Fruit fly (Drosophila melanogaster) whole organism, wandering third instar larva: ENCODE results near the gene euc.

Source experiments
- CG32264 ChIP-seq: fragments of 200-800 bp; sonication (Bioruptor generic); optimal IDR thresholded peaks from 2 replicates; lab custom pipeline; 2016; ENCODE audit warnings: missing biosample characterization, missing genetic modification characterization
- CG9705 ChIP-seq: fragments of 200-800 bp; sonication (Bioruptor generic); optimal IDR thresholded peaks from 2 replicates; lab custom pipeline; 2018; ENCODE audit warnings: missing biosample characterization, mild to moderate bottlenecking, missing genetic modification characterization
- CrebA ChIP-seq: fragments of 200-800 bp; sonication (Bioruptor generic); optimal IDR thresholded peaks from 2 replicates; lab custom pipeline; 2016; ENCODE audit warnings: missing biosample characterization, mild to moderate bottlenecking, missing genetic modification characterization, borderline replicate concordance
- Dif ChIP-seq: fragments of 200-275, 200-300 bp; sonication (Bioruptor generic); optimal IDR thresholded peaks from 2 replicates; lab custom pipeline; 2018; ENCODE audit warnings: missing biosample characterization, missing genetic modification characterization; ENCODE audit not compliant: partially characterized antibody
- GATAd ChIP-seq: sonication (Bioruptor generic); optimal IDR thresholded peaks from 2 replicates; lab custom pipeline; 2016; ENCODE audit warnings: missing biosample characterization, missing genetic modification characterization
- HLH106 ChIP-seq: fragments of 200-800 bp; optimal IDR thresholded peaks from 3 replicates; lab custom pipeline; 2019; ENCODE audit warnings: missing biosample characterization, mild to moderate bottlenecking, missing genetic modification characterization, moderate library complexity
- Hnf4 ChIP-seq: fragments of 200-800 bp; sonication (Bioruptor generic); optimal IDR thresholded peaks from 2 replicates; lab custom pipeline; 2016; ENCODE audit warnings: missing biosample characterization, mild to moderate bottlenecking, missing genetic modification characterization
- Jra ChIP-seq: sonication (Bioruptor generic); optimal IDR thresholded peaks from 2 replicates; lab custom pipeline; 2016; ENCODE audit warnings: missing biosample characterization, missing genetic modification characterization
- Mio ChIP-seq: sonication (Bioruptor generic); optimal IDR thresholded peaks from 2 replicates; lab custom pipeline; 2016; ENCODE audit warnings: missing biosample characterization, missing genetic modification characterization
- Myc ChIP-seq: fragments of >200 bp; optimal IDR thresholded peaks from 2 replicates; lab custom pipeline; 2017
- OdsH ChIP-seq: fragments of 200-800 bp; sonication (Bioruptor generic); optimal IDR thresholded peaks from 2 replicates; lab custom pipeline; 2016; ENCODE audit warnings: missing biosample characterization, mild to moderate bottlenecking, missing genetic modification characterization
- Rel ChIP-seq, 2 experiments: fragments of 200-800 bp; sonication (Bioruptor generic) in 1 of 2; optimal IDR thresholded peaks; 2 replicates in 1 of 2; 3 replicates in 1 of 2; lab custom pipeline; 2016 to 2019; ENCODE audit warnings: mild to moderate bottlenecking in 2 of 2, missing biosample characterization in 2 of 2, missing genetic modification characterization in 2 of 2, moderate library complexity in 1 of 2
- Sp1 ChIP-seq: fragments of 200-800 bp; sonication (Bioruptor generic); optimal IDR thresholded peaks from 3 replicates; lab custom pipeline; 2019; ENCODE audit warnings: missing biosample characterization, mild to moderate bottlenecking, missing genetic modification characterization, moderate library complexity
- Vsx2 ChIP-seq: fragments of 200-300, 225-300 bp; sonication (Bioruptor generic); optimal IDR thresholded peaks from 2 replicates; lab custom pipeline; 2018; ENCODE audit warnings: missing biosample characterization, missing genetic modification characterization; ENCODE audit not compliant: partially characterized antibody
- br ChIP-seq: fragments of 200-800 bp; sonication (Bioruptor generic); optimal IDR thresholded peaks from 2 replicates; lab custom pipeline; 2016; ENCODE audit warnings: missing biosample characterization, missing genetic modification characterization
- brk ChIP-seq: fragments of 200-800 bp; sonication (Bioruptor generic); optimal IDR thresholded peaks from 2 replicates; lab custom pipeline; 2016; ENCODE audit warnings: missing biosample characterization, mild to moderate bottlenecking, missing genetic modification characterization
- ey ChIP-seq: fragments of 200-800 bp; sonication (Bioruptor generic); optimal IDR thresholded peaks from 2 replicates; lab custom pipeline; 2016; ENCODE audit warnings: missing biosample characterization, missing genetic modification characterization
- fru ChIP-seq: fragments of 200-800 bp; sonication (Bioruptor generic); optimal IDR thresholded peaks from 3 replicates; lab custom pipeline; 2016; ENCODE audit warnings: missing biosample characterization, mild to moderate bottlenecking, missing genetic modification characterization
- h ChIP-seq: fragments of 200-800 bp; sonication (Bioruptor generic); optimal IDR thresholded peaks from 3 replicates; lab custom pipeline; 2016; ENCODE audit warnings: missing biosample characterization, mild to moderate bottlenecking, missing genetic modification characterization
- jim ChIP-seq: fragments of 175-275, 200-325 bp; sonication (Bioruptor generic); optimal IDR thresholded peaks from 2 replicates; lab custom pipeline; 2016; ENCODE audit warnings: missing biosample characterization, mild to moderate bottlenecking, missing genetic modification characterization
- lola ChIP-seq: fragments of >200 bp; optimal IDR thresholded peaks from 2 replicates; lab custom pipeline; 2017; ENCODE audit warnings: missing biosample characterization, missing genetic modification characterization
- psq ChIP-seq: fragments of 200-800 bp; sonication (Bioruptor generic); optimal IDR thresholded peaks from 3 replicates; lab custom pipeline; 2017; ENCODE audit warnings: missing biosample characterization, mild to moderate bottlenecking, missing genetic modification characterization, moderate library complexity
- sv ChIP-seq: fragments of 200-800 bp; sonication (Bioruptor generic); optimal IDR thresholded peaks from 3 replicates; lab custom pipeline; 2016; ENCODE audit warnings: missing biosample characterization, missing genetic modification characterization
- usp ChIP-seq: fragments of >200 bp; optimal IDR thresholded peaks from 2 replicates; lab custom pipeline; 2017; ENCODE audit warnings: missing biosample characterization, missing genetic modification characterization

The euc gene

dm6 chr3R:19017318-19018043 lies 38.9 kb upstream of the euc start:
- TF ChIP-seq sv (no peak), lola (no peak), CG32264 (GFP tag; lab: Kevin White, UChicago) (no peak), br (GFP tag; lab: Kevin White, UChicago) (no peak), Rel (GFP tag; optimal IDR thresholded peaks at IDR 0.05; lab: Kevin White, UChicago) (no peak), Rel (tag; optimal IDR thresholded peaks at IDR 0.05; lab: Kevin White, UChicago) (no peak), Hnf4 (GFP tag; lab: Kevin White, UChicago) (no peak)

dm6 chr3R:19015423-19015810 lies 36.8 kb upstream of the euc start:
- TF ChIP-seq HLH106 (tag; lab: Kevin White, UChicago) (no peak), Dif (GFP tag; lab: Kevin White, UChicago) (no peak)

- TF ChIP-seq usp (no peak), Sp1 (peak; percentile 12), h (GFP tag; lab: Kevin White, UChicago) (peak; percentile 5), HLH106 (tag; lab: Kevin White, UChicago) (peak; percentile 46)
Measured at dm6 chr3R:19014742-19015422, 36.3 kb upstream of the euc start.

dm6 chr3R:19014027-19014426 lies 35.4 kb upstream of the euc start:
- TF ChIP-seq fru (GFP tag; lab: Kevin White, UChicago) = no peak
- no peak for TF ChIP-seq HLH106 (tag; lab: Kevin White, UChicago)
- TF ChIP-seq CG32264 (GFP tag; lab: Kevin White, UChicago) = no peak
- TF ChIP-seq lola = no peak
- TF ChIP-seq jim = no peak
- TF ChIP-seq OdsH (GFP tag; lab: Kevin White, UChicago) = no peak
- no peak for TF ChIP-seq brk

- TF ChIP-seq Myc (lab: Kevin White, UChicago) = peak; percentile 47
- no peak for TF ChIP-seq ey (GFP tag; lab: Kevin White, UChicago)
Measured at dm6 chr3R:19011885-19012284, 33.3 kb upstream of the euc start.

- TF ChIP-seq CG9705 (GFP tag; lab: Kevin White, UChicago) (no peak), lola (no peak), CrebA (GFP tag; lab: Kevin White, UChicago) (no peak), psq (GFP tag; lab: Kevin White, UChicago) (no peak), Mio (GFP tag; lab: Kevin White, UChicago) (no peak)
Measured at dm6 chr3R:19010923-19011322, 32.3 kb upstream of the euc start.

- TF ChIP-seq Jra (GFP tag; lab: Kevin White, UChicago) = no peak
- no peak for TF ChIP-seq Vsx2 (GFP tag; lab: Kevin White, UChicago)
- TF ChIP-seq OdsH (GFP tag; lab: Kevin White, UChicago) = no peak
- no peak for TF ChIP-seq GATAd
- TF ChIP-seq Dif (GFP tag; lab: Kevin White, UChicago) = no peak
- no peak for TF ChIP-seq HLH106 (tag; lab: Kevin White, UChicago)
- TF ChIP-seq psq (GFP tag; lab: Kevin White, UChicago) = no peak
Measured at dm6 chr3R:19001701-19002100, 23.1 kb upstream of the euc start.
